Fruit fly (Drosophila melanogaster): ENCODE data around the gene Rsph9.

DNA sequence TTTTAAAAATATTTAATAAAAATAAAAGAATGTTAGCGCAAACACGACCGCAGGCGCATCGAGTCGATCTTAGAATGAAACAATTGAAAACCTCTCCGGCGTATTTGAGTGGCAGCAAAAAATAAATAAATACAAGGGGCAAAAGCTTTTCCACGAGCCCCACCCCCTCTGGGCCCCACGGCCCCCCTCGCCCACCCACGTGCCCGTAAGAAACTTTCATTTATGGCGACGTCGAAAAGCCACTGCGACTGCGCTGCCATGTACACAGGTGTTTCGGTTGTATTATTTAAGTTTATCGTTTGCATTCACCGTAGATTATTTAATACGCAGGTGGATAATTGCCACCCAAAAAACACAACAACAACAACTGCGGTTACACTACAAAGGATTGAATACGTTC is 36.0 kb upstream of the Rsph9 start:
- TF ChIP-seq EcR (GFP tag; optimal IDR thresholded peaks at IDR 0.05) (no peak), CG15710 (tag; optimal IDR thresholded peaks at IDR 0.05) (no peak), CG17806 (tag; optimal IDR thresholded peaks at IDR 0.05) (no peak), CG14655 (GFP tag; optimal IDR thresholded peaks at IDR 0.05) (no peak), Ets98B (GFP tag; IDR thresholded peaks at IDR 0.05) (no peak; the same call in 1 of the 2 replicates), CG34367 (tag; optimal IDR thresholded peaks at IDR 0.05) (no peak), gl (tag; optimal IDR thresholded peaks at IDR 0.05) (no peak)

Measured in whole organism, pupa.